Worm (Caenorhabditis elegans) whole organism, L3 larva: ENCODE data around the gene F58H1.5.

Source experiments
- ama-1 ChIP-seq: fragments of 150-350 bp; optimal IDR thresholded peaks from 2 replicates; lab custom pipeline; 2018
- ceh-82 ChIP-seq: fragments of 150-350 bp; optimal IDR thresholded peaks from 2 replicates; lab custom pipeline; 2014; ENCODE audit warnings: missing biosample characterization, missing genetic modification characterization
- nhr-11 ChIP-seq: fragments of 150-350 bp; optimal IDR thresholded peaks from 2 replicates; lab custom pipeline; 2014; ENCODE audit warnings: missing biosample characterization, missing genetic modification characterization
- nhr-28 ChIP-seq: fragments of 150-350 bp; optimal IDR thresholded peaks from 2 replicates; lab custom pipeline; 2014; ENCODE audit warnings: missing biosample characterization, missing genetic modification characterization
- pha-4 ChIP-seq: fragments of 150-350 bp; optimal IDR thresholded peaks from 2 replicates; lab custom pipeline; 2014; ENCODE audit warnings: missing biosample characterization, missing genetic modification reagents, missing genetic modification characterization

DNA sequence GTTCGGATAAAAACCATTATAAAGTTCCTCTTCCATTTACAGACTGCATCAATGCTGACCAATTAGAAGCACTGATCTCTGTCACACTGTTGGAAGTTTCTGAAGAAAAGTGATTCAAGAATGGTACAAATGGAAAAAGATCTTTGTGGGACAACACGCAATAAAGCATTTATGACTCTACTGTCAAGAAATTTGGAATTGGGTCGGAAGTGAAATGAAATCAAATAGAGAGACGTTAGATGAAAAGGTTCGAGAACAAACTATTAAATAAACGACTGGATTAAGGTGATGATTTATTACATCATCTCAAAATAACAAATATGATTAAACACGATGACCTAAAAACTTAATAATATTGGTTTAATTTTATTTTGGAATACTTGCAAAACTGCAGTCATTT lies 48.3 kb downstream of the F58H1.5 start, which contains the start of gene F57F5.3:
- TF ChIP-seq pha-4 = no peak
- TF ChIP-seq ama-1 = no peak
- TF ChIP-seq nhr-11 (tag; lab: Kevin White, UChicago) = no peak
- no peak for TF ChIP-seq nhr-28 (tag; lab: Kevin White, UChicago)
- TF ChIP-seq ceh-82 = no peak
